Worm (Caenorhabditis elegans) whole organism, L4/young adult: Measurements from ENCODE around the gene C50D2.10.

Experiments used
- W03F9.2 ChIP-seq: fragments of 150-350 bp; optimal IDR thresholded peaks from 2 replicates; lab custom pipeline; 2014; ENCODE audit warnings: missing biosample characterization, missing genetic modification characterization
- dao-5 ChIP-seq: sonication (generic microtip); optimal IDR thresholded peaks from 2 replicates; lab custom pipeline; 2016; ENCODE audit warnings: missing genotype, missing genetic modification characterization, moderate library complexity, missing compliant biosample characterization

DNA sequence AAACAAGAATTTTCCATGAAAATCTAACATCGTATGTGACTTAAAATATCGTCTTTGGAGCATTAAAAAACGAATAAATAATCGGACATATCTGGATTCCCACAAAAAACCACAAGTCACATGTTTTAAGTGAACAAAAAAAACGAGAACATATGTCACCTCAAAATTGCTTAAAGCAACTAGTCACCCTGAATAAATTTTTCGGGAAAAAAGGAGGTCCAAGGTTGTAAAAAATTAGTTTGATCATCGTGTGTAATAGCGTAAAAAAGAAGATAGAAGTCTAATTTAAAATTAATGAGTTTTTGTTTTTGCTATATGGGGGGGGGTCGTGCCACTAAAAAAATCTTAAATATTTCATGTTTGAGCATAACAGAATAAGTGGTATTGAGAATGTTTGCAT lies 30.8 kb downstream of the C50D2.10 start:
- TF ChIP-seq W03F9.2 (tag; lab: Kevin White, UChicago) (no peak), dao-5 (tag; lab: Kevin White, UChicago) (no peak)
